Worm (Caenorhabditis elegans) whole organism, L4/young adult: ENCODE data around the gene C01C10.2.

ENCODE experiments used
- W03F9.2 ChIP-seq: fragments of 150-350 bp; optimal IDR thresholded peaks from 2 replicates; lab custom pipeline; 2014; ENCODE audit warnings: missing biosample characterization, missing genetic modification characterization
- dao-5 ChIP-seq: sonication (generic microtip); optimal IDR thresholded peaks from 2 replicates; lab custom pipeline; 2016; ENCODE audit warnings: missing genotype, missing genetic modification characterization, moderate library complexity, missing compliant biosample characterization
- him-1 ChIP-seq: sonication (generic microtip); optimal IDR thresholded peaks from 2 replicates; lab custom pipeline; 2016; ENCODE audit warnings: missing genotype, missing genetic modification reagents, missing genetic modification characterization, missing compliant biosample characterization

DNA sequence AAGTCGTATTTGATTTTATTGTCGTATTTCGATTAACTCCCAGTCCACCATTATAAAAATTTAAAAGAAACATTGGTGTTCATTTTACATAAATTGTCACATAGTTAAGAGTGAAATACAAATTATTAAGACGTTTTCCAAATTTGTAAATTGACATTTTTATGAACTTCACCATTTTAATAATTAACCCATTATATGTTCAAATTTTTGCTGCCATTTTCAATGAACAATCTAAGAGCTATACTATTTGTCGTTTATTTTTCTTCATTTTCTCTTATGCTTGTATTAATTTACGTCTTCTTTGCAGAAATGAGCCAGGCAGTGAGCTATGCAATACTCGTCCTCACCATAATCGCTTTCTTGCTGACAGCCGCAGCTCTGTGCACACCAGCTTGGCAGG, 6.8 kb downstream of the C01C10.2 start, which contains the start of gene clc-2:
- no peak for TF ChIP-seq him-1
- TF ChIP-seq dao-5 (tag; lab: Kevin White, UChicago) = no peak
- TF ChIP-seq W03F9.2 = no peak
